Worm (Caenorhabditis elegans) whole organism, L4 larva: Measurements from ENCODE around the gene F40G12.10.
A peak's percentile ranks its signal among the peaks of the same experiment; 100 is the strongest.

Source experiments
- F44E2.7 ChIP-seq: fragments of 200-800 bp; sonication (Bioruptor generic); IDR thresholded peaks from 2 replicates; pipeline ENCODE4 v2.1.2; 2022; ENCODE audit warnings: missing genetic modification characterization, missing compliant biosample characterization
- T26A8.4 ChIP-seq: fragments of 200-800 bp; sonication (Bioruptor generic); IDR thresholded peaks from 2 replicates; pipeline ENCODE4 v1.3.6; 2022; ENCODE audit warnings: missing genetic modification characterization, missing compliant biosample characterization
- Y105C5A.15 ChIP-seq: fragments of 200-800 bp; sonication (Bioruptor generic); IDR thresholded peaks from 2 replicates; pipeline ENCODE4 v1.3.6; 2022; ENCODE audit warnings: missing genetic modification characterization, missing compliant biosample characterization
- daf-19 ChIP-seq: fragments of 200-800 bp; sonication (Bioruptor generic); conservative IDR thresholded peaks from 2 replicates; pipeline ENCODE4 v1.3.6; 2022; ENCODE audit warnings: missing genetic modification characterization, missing compliant biosample characterization
- dmd-6 ChIP-seq: fragments of 200-800 bp; sonication (Bioruptor generic); IDR thresholded peaks from 2 replicates; pipeline ENCODE4 v1.3.6; 2022; ENCODE audit warnings: missing genetic modification reagents, missing genetic modification characterization, missing compliant biosample characterization
- dmd-9 ChIP-seq: fragments of 200-800 bp; sonication (Bioruptor generic); IDR thresholded peaks from 2 replicates; pipeline ENCODE4 v1.3.6; 2022; ENCODE audit warnings: missing genetic modification reagents, missing genetic modification characterization, missing compliant biosample characterization
- duxl-1 ChIP-seq: sonication (generic microtip); optimal IDR thresholded peaks from 2 replicates; lab custom pipeline; 2016; ENCODE audit warnings: mild to moderate bottlenecking, missing genetic modification characterization, moderate library complexity, missing compliant biosample characterization; ENCODE audit not compliant: poor library complexity
- egl-43 ChIP-seq: fragments of 200-800 bp; sonication (Bioruptor generic); IDR thresholded peaks from 2 replicates; pipeline ENCODE4 v1.3.6; 2022; ENCODE audit warnings: missing genetic modification reagents, missing genetic modification characterization, missing compliant biosample characterization
- fkh-10 ChIP-seq: fragments of 150-350 bp; optimal IDR thresholded peaks from 2 replicates; lab custom pipeline; 2014; ENCODE audit warnings: missing biosample characterization, missing genetic modification reagents, missing genetic modification characterization
- jun-1 ChIP-seq: fragments of 150-350 bp; optimal IDR thresholded peaks from 2 replicates; lab custom pipeline; 2014; ENCODE audit warnings: missing biosample characterization, missing genetic modification reagents, missing genetic modification characterization
- lin-1 ChIP-seq: fragments of 200-800 bp; sonication (Bioruptor generic); IDR thresholded peaks from 2 replicates; pipeline ENCODE4 v1.3.6; 2022; ENCODE audit warnings: missing genetic modification reagents, missing genetic modification characterization, missing compliant biosample characterization
- lin-13 ChIP-seq: fragments of 150-350 bp; optimal IDR thresholded peaks from 2 replicates; lab custom pipeline; 2014; ENCODE audit warnings: missing biosample characterization, missing genetic modification reagents, missing genetic modification characterization
- lin-15B ChIP-seq: fragments of 150-350 bp; sonication (generic microtip); optimal IDR thresholded peaks from 3 replicates; lab custom pipeline; 2014; ENCODE audit warnings: missing biosample characterization, missing genetic modification characterization
- lin-38 ChIP-seq: fragments of 200-800 bp; sonication (Bioruptor generic); IDR thresholded peaks from 2 replicates; pipeline ENCODE4 v1.3.6; 2022; ENCODE audit warnings: missing genetic modification reagents, missing genetic modification characterization, missing compliant biosample characterization
- madf-9 ChIP-seq: fragments of 200-800 bp; sonication (Bioruptor generic); conservative IDR thresholded peaks from 2 replicates; pipeline ENCODE4 v1.3.6; 2022; ENCODE audit warnings: missing genetic modification reagents, missing genetic modification characterization, missing compliant biosample characterization
- mdl-1 ChIP-seq, 2 experiments: fragments of 150-350 bp in 1 of 2; sonication (generic microtip) in 1 of 2; optimal IDR thresholded peaks; 2 replicates each; lab custom pipeline; 2014 to 2017; ENCODE audit warnings: missing biosample characterization in 2 of 2, missing genetic modification characterization in 2 of 2
- mep-1 ChIP-seq: fragments of 150-350 bp; sonication (generic microtip); optimal IDR thresholded peaks from 3 replicates; lab custom pipeline; 2014; ENCODE audit warnings: missing biosample characterization, missing genetic modification characterization
- mxl-3 ChIP-seq: fragments of 200-800 bp; sonication (Bioruptor generic); optimal IDR thresholded peaks from 2 replicates; lab custom pipeline; 2018; ENCODE audit warnings: mild to moderate bottlenecking, missing genetic modification characterization, missing compliant biosample characterization
- nhr-102 ChIP-seq: sonication (generic microtip); optimal IDR thresholded peaks from 2 replicates; lab custom pipeline; 2016; ENCODE audit warnings: mild to moderate bottlenecking, missing genetic modification characterization, moderate library complexity, missing compliant biosample characterization
- nhr-237 ChIP-seq: sonication (generic microtip); optimal IDR thresholded peaks from 2 replicates; lab custom pipeline; 2017; ENCODE audit warnings: missing biosample characterization, missing genetic modification characterization
- nhr-6 ChIP-seq: fragments of 150-350 bp; optimal IDR thresholded peaks from 2 replicates; lab custom pipeline; 2014; ENCODE audit warnings: missing biosample characterization, missing genetic modification characterization
- nhr-76 ChIP-seq: fragments of 150-350 bp; optimal IDR thresholded peaks from 2 replicates; lab custom pipeline; 2014; ENCODE audit warnings: missing biosample characterization, missing genetic modification characterization
- pqm-1 ChIP-seq: sonication (generic microtip); optimal IDR thresholded peaks from 2 replicates; lab custom pipeline; 2017; ENCODE audit warnings: missing biosample characterization, missing genetic modification characterization
- rbr-2 ChIP-seq: sonication (generic microtip); optimal IDR thresholded peaks from 2 replicates; lab custom pipeline; 2016; ENCODE audit warnings: missing genotype, missing genetic modification characterization, missing compliant biosample characterization
- saeg-2 ChIP-seq: fragments of 200-800 bp; sonication (Bioruptor generic); IDR thresholded peaks from 2 replicates; pipeline ENCODE4 v1.3.6; 2022; ENCODE audit warnings: missing genetic modification reagents, missing genetic modification characterization, missing compliant biosample characterization
- set-16 ChIP-seq: fragments of 200-800 bp; sonication (Bioruptor generic); IDR thresholded peaks from 2 replicates; pipeline ENCODE4 v1.3.6; 2022; ENCODE audit warnings: missing genetic modification reagents, missing genetic modification characterization, missing compliant biosample characterization
- skn-1 ChIP-seq: fragments of 150-350 bp; optimal IDR thresholded peaks from 2 replicates; lab custom pipeline; 2014; ENCODE audit warnings: missing biosample characterization, missing genetic modification characterization
- spr-1 ChIP-seq: sonication (generic microtip); optimal IDR thresholded peaks from 2 replicates; lab custom pipeline; 2016; ENCODE audit warnings: mild to moderate bottlenecking, missing genetic modification characterization, missing compliant biosample characterization
- spr-3 ChIP-seq: fragments of 200-800 bp; sonication (Bioruptor generic); optimal IDR thresholded peaks from 2 replicates; lab custom pipeline; 2018; ENCODE audit warnings: mild to moderate bottlenecking, missing genetic modification characterization, missing compliant biosample characterization
- unc-130 ChIP-seq: sonication (generic microtip); optimal IDR thresholded peaks from 2 replicates; lab custom pipeline; 2016; ENCODE audit warnings: missing genetic modification reagents, missing genetic modification characterization, missing compliant biosample characterization
- unc-39 ChIP-seq: sonication (generic microtip); optimal IDR thresholded peaks from 2 replicates; lab custom pipeline; 2017; ENCODE audit warnings: missing biosample characterization, missing genetic modification characterization
- unc-62 ChIP-seq, 3 experiments: fragments of 150-350 bp in 1 of 3; sonication (generic microtip); optimal IDR thresholded peaks in 2 of 3; peaks in 1 of 3; 1 replicate in 1 of 3; 2 replicates in 2 of 3; lab custom pipeline; 2014 to 2017; ENCODE audit warnings: missing biosample characterization in 3 of 3, missing genetic modification characterization in 3 of 3, missing genetic modification reagents in 3 of 3, missing genotype in 1 of 3
- zfp-2 ChIP-seq: sonication (generic microtip); optimal IDR thresholded peaks from 2 replicates; lab custom pipeline; 2016; ENCODE audit warnings: mild to moderate bottlenecking, missing genetic modification characterization, missing compliant biosample characterization
- zip-2 ChIP-seq: fragments of 150-350 bp; optimal IDR thresholded peaks from 2 replicates; lab custom pipeline; 2014; ENCODE audit warnings: missing biosample characterization, missing genetic modification characterization
- ztf-7 ChIP-seq: fragments of 150-350 bp; optimal IDR thresholded peaks from 2 replicates; lab custom pipeline; 2014; ENCODE audit warnings: missing biosample characterization, missing genetic modification characterization

Gene F40G12.10

ce11 chrV:14248654-14249053 is 34.7 kb upstream of the F40G12.10 start, which contains the start of gene K02E11.6:
K02E11.6 (plus strand) TSS chrV:14248802.
- TF ChIP-seq skn-1 (tag; lab: Kevin White, UChicago) (no peak), spr-1 (tag; lab: Kevin White, UChicago) (no peak), unc-62 (GFP tag; optimal IDR thresholded peaks at IDR 0.05 in 1 of 2; lab: Kevin White, UChicago) (peak in 1 of 2 experiments; percentile 98), unc-62 (tag; optimal IDR thresholded peaks at IDR 0.05; lab: Kevin White, UChicago) (no peak)

DNA sequence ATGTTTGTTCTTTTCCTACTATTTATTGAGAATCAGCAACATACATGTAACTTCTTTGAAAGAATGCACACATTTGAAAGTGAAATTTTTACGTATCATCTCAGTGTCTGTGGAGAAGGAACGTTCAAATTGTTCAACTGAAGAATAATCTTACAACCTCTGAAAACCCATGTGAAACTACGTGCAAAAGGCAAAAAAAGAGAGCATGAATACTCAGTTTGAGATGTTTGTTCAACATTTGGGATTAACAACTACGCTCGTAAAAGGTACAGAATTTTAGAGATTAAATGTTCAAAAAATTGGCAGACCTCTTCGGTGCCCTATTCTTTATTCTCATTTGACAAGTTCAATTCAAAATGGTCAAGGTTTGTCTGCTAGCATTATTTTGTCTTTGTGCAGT is 31.3 kb upstream of the F40G12.10 start, which contains the start of gene K02E11.5:
K02E11.5 (plus strand) TSS at position 301 of the 400 bp plus-strand sequence.
- TF ChIP-seq lin-38 (GFP tag; lab: Robert Waterston, UW) (no peak), mdl-1 (tag; optimal IDR thresholded peaks at IDR 0.05; lab: Kevin White, UChicago) (no peak), unc-39 (tag; lab: Kevin White, UChicago) (no peak), dmd-6 (no peak), saeg-2 (GFP tag; lab: Robert Waterston, UW) (no peak)

- TF ChIP-seq zip-2 (no peak), mxl-3 (GFP tag; lab: Kevin White, UChicago) (no peak), nhr-102 (tag; lab: Kevin White, UChicago) (no peak), spr-3 (no peak), nhr-6 (no peak), T26A8.4 (GFP tag; lab: Robert Waterston, UW) (no peak), fkh-10 (no peak), unc-39 (tag; lab: Kevin White, UChicago) (no peak), unc-130 (GFP tag; lab: Kevin White, UChicago) (no peak), set-16 (GFP tag; lab: Robert Waterston, UW) (no peak), Y105C5A.15 (no peak), lin-13 (GFP tag; lab: Kevin White, UChicago) (no peak), dmd-9 (GFP tag; lab: Robert Waterston, UW) (no peak), egl-43 (GFP tag; lab: Robert Waterston, UW) (no peak), ztf-7 (no peak), rbr-2 (no peak), lin-1 (GFP tag; lab: Robert Waterston, UW) (no peak), nhr-76 (tag; lab: Kevin White, UChicago) (no peak)
These were observed 29.1 kb upstream of the F40G12.10 start, which contains the start of gene K02E11.7 for ce11 chrV:14254221-14254620. K02E11.7 (minus strand) TSS chrV:14254321.

DNA sequence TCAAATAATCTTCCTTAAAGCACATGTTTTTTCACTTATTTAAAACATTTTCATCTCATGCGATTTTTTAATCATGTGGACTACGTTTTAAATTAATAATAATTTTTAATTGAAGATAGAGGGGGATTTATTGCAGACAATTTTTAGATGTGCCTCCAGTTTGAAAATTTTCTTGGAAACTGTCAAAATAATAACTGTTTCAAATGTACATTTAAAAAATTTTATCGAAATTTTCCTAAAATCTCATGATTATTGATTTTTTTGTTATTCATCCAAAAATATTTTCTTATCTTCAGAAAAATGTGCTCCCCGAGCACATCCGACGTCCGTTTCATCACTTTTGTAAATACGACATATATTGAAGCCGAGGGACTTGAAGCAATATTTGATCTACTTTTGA is 26.5 kb upstream of the F40G12.10 start, which contains the start of gene sre-8:
sre-8 (plus strand) TSS at position 301 of the 400 bp plus-strand sequence.
- TF ChIP-seq F44E2.7 (GFP tag; lab: Robert Waterston, UW) (no peak), nhr-237 (tag; lab: Kevin White, UChicago) (no peak), madf-9 (GFP tag; lab: Robert Waterston, UW) (no peak), jun-1 (tag; lab: Kevin White, UChicago) (no peak), daf-19 (GFP tag; lab: Robert Waterston, UW) (no peak), fkh-10 (no peak), duxl-1 (tag; lab: Kevin White, UChicago) (no peak), pqm-1 (tag; lab: Kevin White, UChicago) (no peak), zfp-2 (tag; lab: Kevin White, UChicago) (no peak), lin-38 (GFP tag; lab: Robert Waterston, UW) (no peak), unc-39 (tag; lab: Kevin White, UChicago) (no peak)

ce11 chrV:14260831-14261230 is 22.5 kb upstream of the F40G12.10 start, which contains the start of gene F40G12.2:
F40G12.2 (minus strand) TSS chrV:14260931.
- TF ChIP-seq lin-15B (tag; lab: Kevin White, UChicago): no peak
- no peak for TF ChIP-seq mep-1 (tag; lab: Kevin White, UChicago)
